Worm (Caenorhabditis elegans): ENCODE measurements around the gene emg-1.

DNA sequence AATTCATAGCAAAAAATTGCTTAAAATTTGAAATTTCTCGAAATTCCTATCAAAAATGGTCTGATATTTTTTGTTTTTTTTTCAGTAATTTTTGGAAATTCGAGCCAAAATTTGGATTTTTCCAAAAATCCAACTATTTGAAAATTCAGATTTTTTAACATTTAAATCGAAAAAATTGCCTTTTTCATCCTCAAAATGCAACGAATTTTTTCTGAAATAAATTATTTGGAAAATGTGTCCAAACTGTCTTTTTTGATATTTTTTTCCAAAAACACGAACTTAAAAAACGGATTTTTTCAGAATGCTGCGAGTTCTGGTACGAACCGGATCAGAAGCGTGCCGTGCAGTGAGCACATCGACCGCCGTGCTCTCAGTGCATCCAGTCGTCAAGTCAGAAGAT is 34.2 kb upstream of the emg-1 start, which contains the start of gene mrpl-22:
- TF ChIP-seq lin-35 (GFP tag; optimal IDR thresholded peaks at IDR 0.05) (peak in 1 of 3 experiments; percentile 16), hmg-1.2 (GFP tag; IDR thresholded peaks at IDR 0.05) (no peak), hlh-26 (GFP tag; conservative IDR thresholded peaks at IDR 0.05) (no peak), snpc-4 (GFP tag; optimal IDR thresholded peaks at IDR 0.05) (no peak), snpc-4 (tag; optimal IDR thresholded peaks at IDR 0.05) (no peak), pha-4 (tag; optimal IDR thresholded peaks at IDR 0.05) (no peak), let-526 (GFP tag; IDR thresholded peaks at IDR 0.05) (no peak), lsl-1 (GFP tag; optimal IDR thresholded peaks at IDR 0.05) (no peak), dpl-1 (GFP tag; optimal IDR thresholded peaks at IDR 0.05) (no peak), F52B5.7 (tag; optimal IDR thresholded peaks at IDR 0.05) (no peak)

All from whole organism, young adult.